Worm (Caenorhabditis elegans): Measurements from ENCODE around the gene abhd-12.
A peak's percentile ranks its signal among the peaks of the same experiment; 100 is the strongest.

- TF ChIP-seq ztf-29 (GFP tag; IDR thresholded peaks at IDR 0.05) = no peak
- TF ChIP-seq flt-1 (GFP tag; IDR thresholded peaks at IDR 0.05) = peak; percentile 24; the same call in 1 of the 2 replicates
- no peak for TF ChIP-seq med-1 (GFP tag; optimal IDR thresholded peaks at IDR 0.05; ENCODE audit: insufficient read depth)
- TF ChIP-seq tab-1 (GFP tag; IDR thresholded peaks at IDR 0.05) = no peak
- peak; percentile 14 for TF ChIP-seq cog-1 (tag; optimal IDR thresholded peaks at IDR 0.05)
- TF ChIP-seq T22C8.4 (GFP tag; IDR thresholded peaks at IDR 0.05) = peak; percentile 55; the same call in 1 of the 2 replicates
- TF ChIP-seq ztf-23 (GFP tag; IDR thresholded peaks at IDR 0.05) = 0 out of 2 replicates have a peak, but pooled peaks have one; percentile 30
- no peak for TF ChIP-seq klf-2 (GFP tag; conservative IDR thresholded peaks at IDR 0.05)
- TF ChIP-seq ref-1 (GFP tag; conservative IDR thresholded peaks at IDR 0.05) = no peak
Measured at ce11 chrV:7978798-7979197, 4.9 kb upstream of the abhd-12 start.

Measured in whole organism, midembryonic.